Fruit fly (Drosophila melanogaster): ENCODE data around the gene CG34124.

DNA sequence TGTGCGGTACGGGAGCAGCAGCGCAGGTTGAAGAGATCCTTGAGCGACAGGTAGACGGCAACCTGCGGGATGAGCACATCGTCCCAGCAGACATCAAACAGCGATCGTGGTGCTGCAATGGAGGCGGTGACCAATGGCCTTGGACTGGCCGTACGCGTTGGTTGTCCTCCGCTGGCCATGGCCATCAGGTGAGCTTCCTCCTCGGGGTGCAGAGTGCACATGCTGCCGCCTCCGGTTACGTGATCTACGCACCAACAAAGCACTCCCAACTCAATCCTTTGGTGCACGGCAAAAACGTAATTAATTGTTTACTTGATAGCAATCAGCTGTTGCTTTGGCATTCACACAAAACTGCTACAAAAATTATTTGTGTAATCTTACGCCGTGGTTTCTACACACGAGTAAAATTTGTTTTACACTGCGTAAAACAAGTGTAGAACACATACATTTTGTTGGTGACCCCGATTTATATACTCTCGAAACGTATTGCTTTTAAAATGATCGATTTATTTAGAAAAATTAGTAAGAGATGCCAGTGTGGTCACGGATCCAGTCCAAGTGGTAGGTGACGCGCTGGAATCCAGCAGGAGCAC lies 8.7 kb upstream of the CG34124 start, which contains the start of gene jet:
- TF ChIP-seq CG6792 (GFP tag; optimal IDR thresholded peaks at IDR 0.05) = no peak
- TF ChIP-seq Sox15 (GFP tag; optimal IDR thresholded peaks at IDR 0.05) = no peak
- TF ChIP-seq CG11294 (GFP tag; IDR thresholded peaks at IDR 0.05) = no peak
